Fruit fly (Drosophila melanogaster) whole organism, embryonic: ENCODE measurements around the gene Rh4.
A peak's percentile ranks its signal among the peaks of the same experiment; 100 is the strongest.

Source experiments
- Bteb2 ChIP-seq: fragments of 200-800 bp; sonication (Bioruptor generic); optimal IDR thresholded peaks from 2 replicates; lab custom pipeline; 2016; ENCODE audit warnings: missing biosample characterization, missing genetic modification characterization
- CG12219 ChIP-seq: fragments of 200-800 bp; sonication (Bioruptor generic); optimal IDR thresholded peaks from 3 replicates; lab custom pipeline; 2018; ENCODE audit warnings: missing biosample characterization, mild to moderate bottlenecking, missing genetic modification characterization
- CG12299 ChIP-seq: fragments of 200-800 bp; sonication (Bioruptor generic); optimal IDR thresholded peaks from 2 replicates; lab custom pipeline; 2018; ENCODE audit warnings: missing biosample characterization, mild to moderate bottlenecking, missing genetic modification characterization
- CG13424 ChIP-seq: fragments of 200-800 bp; sonication (Bioruptor generic); optimal IDR thresholded peaks from 2 replicates; lab custom pipeline; 2019; ENCODE audit warnings: missing biosample characterization, mild to moderate bottlenecking, missing genetic modification characterization, moderate library complexity
- CG13775 ChIP-seq: fragments of 200-800 bp; sonication (Bioruptor generic); optimal IDR thresholded peaks from 3 replicates; lab custom pipeline; 2017; ENCODE audit warnings: missing biosample characterization, mild to moderate bottlenecking, missing genetic modification characterization
- CG16813 ChIP-seq: fragments of 200-800 bp; sonication (Bioruptor generic); IDR thresholded peaks from 3 replicates; pipeline ENCODE4 v1.3.6; 2022; ENCODE audit warnings: missing biosample characterization, missing genetic modification characterization; ENCODE audit not compliant: partially characterized antibody
- CG16863 ChIP-seq: fragments of 200-800 bp; sonication (Bioruptor generic); optimal IDR thresholded peaks from 3 replicates; lab custom pipeline; 2016; ENCODE audit warnings: missing biosample characterization, missing genetic modification characterization
- CG17328 ChIP-seq: fragments of 200-800 bp; sonication (Bioruptor generic); IDR thresholded peaks from 2 replicates; pipeline ENCODE4 v1.3.6; 2022; ENCODE audit warnings: missing biosample characterization, missing genetic modification characterization
- CG18764 ChIP-seq: fragments of 200-800 bp; sonication (Bioruptor generic); optimal IDR thresholded peaks from 3 replicates; lab custom pipeline; 2016; ENCODE audit warnings: missing biosample characterization, missing genetic modification characterization
- CG34422 ChIP-seq: fragments of 200-800 bp; sonication (Bioruptor generic); IDR thresholded peaks from 3 replicates; pipeline ENCODE4 v1.3.6; 2022; ENCODE audit warnings: missing biosample characterization, missing genetic modification characterization
- CG42726 ChIP-seq: fragments of 200-800 bp; sonication (Bioruptor generic); IDR thresholded peaks from 2 replicates; pipeline ENCODE4 v1.3.6; 2022; ENCODE audit warnings: missing biosample characterization, missing genetic modification characterization; ENCODE audit not compliant: partially characterized antibody
- CG4820 ChIP-seq: fragments of 200-800 bp; sonication (Bioruptor generic); optimal IDR thresholded peaks from 3 replicates; lab custom pipeline; 2016; ENCODE audit warnings: missing biosample characterization, missing genetic modification characterization
- CG6272 ChIP-seq: fragments of 200-800 bp; sonication (Bioruptor generic); IDR thresholded peaks from 2 replicates; pipeline ENCODE4 v1.3.6; 2022; ENCODE audit warnings: missing biosample characterization, missing genetic modification characterization
- CG6791 ChIP-seq: fragments of 200-800 bp; sonication (Bioruptor generic); IDR thresholded peaks from 3 replicates; pipeline ENCODE4 v1.3.6; 2022; ENCODE audit warnings: missing biosample characterization, missing genetic modification characterization; ENCODE audit not compliant: partially characterized antibody
- CG7786 ChIP-seq: fragments of 200-800 bp; sonication (Bioruptor generic); optimal IDR thresholded peaks from 2 replicates; lab custom pipeline; 2016; ENCODE audit warnings: missing biosample characterization, missing genetic modification characterization
- CG7963 ChIP-seq: fragments of 200-800 bp; sonication (Bioruptor generic); IDR thresholded peaks from 3 replicates; pipeline ENCODE4 v1.3.6; 2022; ENCODE audit warnings: missing biosample characterization, missing genetic modification characterization; ENCODE audit not compliant: partially characterized antibody
- CG8765 ChIP-seq: fragments of 200-800 bp; sonication (Bioruptor generic); IDR thresholded peaks from 2 replicates; pipeline ENCODE4 v1.3.6; 2022; ENCODE audit warnings: missing biosample characterization, missing genetic modification characterization
- CG8924 ChIP-seq: fragments of 200-800 bp; optimal IDR thresholded peaks from 3 replicates; lab custom pipeline; 2019; ENCODE audit warnings: missing biosample characterization, mild to moderate bottlenecking, missing genetic modification characterization, moderate library complexity
- CG8944 ChIP-seq: fragments of 200-800 bp; sonication (Bioruptor generic); optimal IDR thresholded peaks from 3 replicates; lab custom pipeline; 2016; ENCODE audit warnings: missing biosample characterization, missing genetic modification characterization
- CG9876 ChIP-seq: fragments of 200-800 bp; sonication (Bioruptor generic); optimal IDR thresholded peaks from 2 replicates; lab custom pipeline; 2016; ENCODE audit warnings: missing biosample characterization, missing genetic modification characterization
- Camta ChIP-seq: fragments of 200-800 bp; sonication (Bioruptor generic); optimal IDR thresholded peaks from 2 replicates; lab custom pipeline; 2016; ENCODE audit warnings: missing biosample characterization, missing genetic modification characterization
- D ChIP-seq, 2 experiments: fragments of 200-800 bp in 1 of 2; fragments of >200 bp in 1 of 2; sonication (Bioruptor generic) in 1 of 2; optimal IDR thresholded peaks; 2 replicates in 1 of 2; 3 replicates in 1 of 2; lab custom pipeline; 2017; ENCODE audit warnings: mild to moderate bottlenecking in 1 of 2, missing biosample characterization in 1 of 2, missing genetic modification characterization in 1 of 2, missing genetic modification reagents in 1 of 2
- Dfd ChIP-seq, 2 experiments: fragments of >200 bp; optimal IDR thresholded peaks; 2 replicates each; lab custom pipeline; 2017; ENCODE audit warnings: missing biosample characterization in 2 of 2, missing genetic modification characterization in 2 of 2
- Drgx ChIP-seq: fragments of 200-800 bp; sonication (Bioruptor generic); IDR thresholded peaks from 2 replicates; pipeline ENCODE4 v1.3.6; 2022; ENCODE audit warnings: missing biosample characterization, missing genetic modification characterization
- H2.0 ChIP-seq: fragments of 200-800 bp; sonication (Bioruptor generic); IDR thresholded peaks from 2 replicates; pipeline ENCODE4 v1.3.6; 2022; ENCODE audit warnings: missing biosample characterization, missing genetic modification characterization
- Meics ChIP-seq: fragments of 200-800 bp; sonication (Bioruptor generic); optimal IDR thresholded peaks from 2 replicates; lab custom pipeline; 2017; ENCODE audit warnings: missing biosample characterization, mild to moderate bottlenecking, missing genetic modification characterization
- Pdp1 ChIP-seq, 2 experiments: fragments of 200-800 bp; sonication (Bioruptor generic); optimal IDR thresholded peaks; 3 replicates each; lab custom pipeline; 2016; ENCODE audit warnings: missing biosample characterization in 2 of 2, missing genetic modification characterization in 2 of 2, mild to moderate bottlenecking in 1 of 2, moderate library complexity in 1 of 2
- Rfx ChIP-seq: fragments of 200-800 bp; sonication (Bioruptor generic); IDR thresholded peaks from 2 replicates; pipeline ENCODE4 v1.3.6; 2022; ENCODE audit warnings: missing biosample characterization, missing genetic modification characterization
- Six4 ChIP-seq: fragments of 200-800 bp; sonication (Bioruptor generic); optimal IDR thresholded peaks from 2 replicates; lab custom pipeline; 2016; ENCODE audit warnings: missing biosample characterization, missing genetic modification characterization
- Sry-β ChIP-seq: fragments of 200-800 bp; sonication (Bioruptor generic); optimal IDR thresholded peaks from 2 replicates; lab custom pipeline; 2018; ENCODE audit warnings: missing biosample characterization, mild to moderate bottlenecking, missing genetic modification characterization, moderate library complexity
- Stat92E ChIP-seq, 3 experiments: fragments of >200 bp in 2 of 3; fragments of 200-800 bp in 1 of 3; sonication (Bioruptor generic) in 1 of 3; optimal IDR thresholded peaks; 2 replicates each; lab custom pipeline; 2017 to 2019; ENCODE audit warnings: missing biosample characterization in 3 of 3, missing genetic modification characterization in 3 of 3, mild to moderate bottlenecking in 1 of 3, moderate library complexity in 1 of 3
- Xbp1 ChIP-seq: fragments of 200-800 bp; sonication (Bioruptor generic); optimal IDR thresholded peaks from 3 replicates; lab custom pipeline; 2016; ENCODE audit warnings: missing biosample characterization, mild to moderate bottlenecking, missing genetic modification characterization
- ap ChIP-seq: fragments of 200-800 bp; sonication (Bioruptor generic); IDR thresholded peaks from 2 replicates; pipeline ENCODE4 v1.3.6; 2022; ENCODE audit warnings: missing biosample characterization, missing genetic modification characterization
- ash1 ChIP-seq: fragments of 200-800 bp; sonication (Bioruptor generic); optimal IDR thresholded peaks from 2 replicates; lab custom pipeline; 2018; ENCODE audit warnings: missing biosample characterization, mild to moderate bottlenecking, missing genetic modification characterization
- chm ChIP-seq: fragments of 200-800 bp; sonication (Bioruptor generic); IDR thresholded peaks from 2 replicates; pipeline ENCODE4 v1.3.6; 2022; ENCODE audit warnings: missing biosample characterization, missing genetic modification characterization
- croc ChIP-seq: fragments of 200-800 bp; sonication (Bioruptor generic); conservative IDR thresholded peaks from 3 replicates; pipeline ENCODE4 v1.3.6; 2022; ENCODE audit warnings: missing biosample characterization, missing genetic modification characterization
- dpn ChIP-seq, 2 experiments: fragments of 200-800 bp; sonication (Bioruptor generic); optimal IDR thresholded peaks; 3 replicates each; lab custom pipeline; 2016; ENCODE audit warnings: missing biosample characterization in 2 of 2, missing genetic modification characterization in 2 of 2
- esg ChIP-seq: fragments of 200-800 bp; sonication (Bioruptor generic); conservative IDR thresholded peaks from 2 replicates; pipeline ENCODE4 v1.3.6; 2022; ENCODE audit warnings: missing biosample characterization, missing genetic modification characterization
- eve ChIP-seq, 2 experiments: fragments of >200 bp; optimal IDR thresholded peaks; 2 replicates each; lab custom pipeline; 2017; ENCODE audit warnings: missing biosample characterization in 2 of 2, missing genetic modification characterization in 2 of 2
- ftz-f1 ChIP-seq: fragments of 200-800 bp; sonication (Bioruptor generic); optimal IDR thresholded peaks from 2 replicates; lab custom pipeline; 2016; ENCODE audit warnings: missing biosample characterization, missing genetic modification characterization
- gt ChIP-seq: fragments of 200-800 bp; sonication (Bioruptor generic); IDR thresholded peaks from 2 replicates; pipeline ENCODE4 v1.3.6; 2022; ENCODE audit warnings: missing biosample characterization, missing genetic modification characterization
- ham ChIP-seq: fragments of 200-800 bp; sonication (Bioruptor generic); IDR thresholded peaks from 2 replicates; pipeline ENCODE4 v1.3.6; 2022; ENCODE audit warnings: missing biosample characterization, missing genetic modification characterization
- hth ChIP-seq: fragments of >200 bp; optimal IDR thresholded peaks from 2 replicates; lab custom pipeline; 2017; ENCODE audit warnings: inconsistent platforms
- jumu ChIP-seq: fragments of 200-800 bp; sonication (Bioruptor generic); optimal IDR thresholded peaks from 3 replicates; lab custom pipeline; 2016; ENCODE audit warnings: missing biosample characterization, missing genetic modification characterization
- lbe ChIP-seq: fragments of 200-800 bp; sonication (Bioruptor generic); optimal IDR thresholded peaks from 2 replicates; lab custom pipeline; 2016; ENCODE audit warnings: missing biosample characterization, mild to moderate bottlenecking, missing genetic modification characterization
- mirr ChIP-seq: fragments of 200-800 bp; sonication (Bioruptor generic); optimal IDR thresholded peaks from 3 replicates; lab custom pipeline; 2018; ENCODE audit warnings: missing biosample characterization, mild to moderate bottlenecking, missing genetic modification characterization
- pfk ChIP-seq: fragments of 200-800 bp; sonication (Bioruptor generic); optimal IDR thresholded peaks from 2 replicates; lab custom pipeline; 2018; ENCODE audit warnings: missing biosample characterization, mild to moderate bottlenecking, missing genetic modification characterization, moderate library complexity
- ranshi ChIP-seq: fragments of 200-800 bp; sonication (Bioruptor generic); IDR thresholded peaks from 2 replicates; pipeline ENCODE4 v1.3.6; 2022; ENCODE audit warnings: missing biosample characterization, missing genetic modification characterization
- seq ChIP-seq: fragments of 200-800 bp; sonication (Bioruptor generic); IDR thresholded peaks from 2 replicates; pipeline ENCODE4 v1.3.6; 2022; ENCODE audit warnings: missing biosample characterization, missing genetic modification characterization
- sim ChIP-seq: fragments of 200-800 bp; sonication (Bioruptor generic); IDR thresholded peaks from 2 replicates; pipeline ENCODE4 v1.3.6; 2022; ENCODE audit warnings: missing biosample characterization, missing genetic modification characterization
- toy ChIP-seq: fragments of 200-800 bp; sonication (Bioruptor generic); IDR thresholded peaks from 2 replicates; pipeline ENCODE4 v1.3.6; 2022; ENCODE audit warnings: missing biosample characterization, missing genetic modification characterization
- zfh1 ChIP-seq: fragments of 200-800 bp; sonication (Bioruptor generic); IDR thresholded peaks from 3 replicates; pipeline ENCODE4 v1.3.6; 2022; ENCODE audit warnings: missing biosample characterization, missing genetic modification characterization

Rh4 gene

dm6 chr3L:16870723-16871137 is 8.4 kb upstream of the Rh4 start (continued):
- TF ChIP-seq CG12219 (GFP tag; lab: Kevin White, UChicago): no peak
- 0 out of 2 replicates have a peak, but pooled peaks have one; percentile 8 for TF ChIP-seq Rfx (GFP tag; lab: Robert Waterston, UW)
- TF ChIP-seq CG13424: peak; percentile 28
- peak in 1 of 2 experiments; percentile 8 for TF ChIP-seq dpn (GFP tag; optimal IDR thresholded peaks at IDR 0.05; lab: Kevin White, UChicago)
- TF ChIP-seq ash1: no peak
- no peak for TF ChIP-seq zfh1 (GFP tag; lab: Robert Waterston, UW)
- TF ChIP-seq chm: no peak
- TF ChIP-seq CG16863 (GFP tag; lab: Kevin White, UChicago): no peak
- peak in 1 of 2 experiments; percentile 25 for TF ChIP-seq eve (GFP tag; optimal IDR thresholded peaks at IDR 0.05; lab: Kevin White, UChicago)
- no peak for TF ChIP-seq ftz-f1
- TF ChIP-seq H2.0 (GFP tag; lab: Robert Waterston, UW): 0 out of 2 replicates have a peak, but pooled peaks have one; percentile 20
- no peak for TF ChIP-seq ap (GFP tag; lab: Robert Waterston, UW)
- no peak for TF ChIP-seq seq
- TF ChIP-seq Camta (GFP tag; lab: Kevin White, UChicago): no peak
- no peak for TF ChIP-seq CG18764
- TF ChIP-seq CG9876 (GFP tag; lab: Kevin White, UChicago): no peak
- TF ChIP-seq CG17328 (GFP tag; lab: Robert Waterston, UW): no peak
- peak; percentile 30 for TF ChIP-seq Meics
- TF ChIP-seq croc (GFP tag; lab: Robert Waterston, UW): no peak
- no peak for TF ChIP-seq CG42726 (GFP tag; lab: Robert Waterston, UW)
- no peak for TF ChIP-seq CG8765
- no peak for TF ChIP-seq CG6791 (GFP tag; lab: Robert Waterston, UW)
- no peak for TF ChIP-seq CG13775 (GFP tag; lab: Kevin White, UChicago)
- TF ChIP-seq hth (lab: Kevin White, UChicago): no peak
- TF ChIP-seq CG8944 (GFP tag; lab: Kevin White, UChicago): no peak
- no peak for TF ChIP-seq Drgx (GFP tag; lab: Robert Waterston, UW)
- TF ChIP-seq CG7963 (GFP tag; lab: Robert Waterston, UW): no peak
- no peak for TF ChIP-seq CG6272 (GFP tag; lab: Robert Waterston, UW)
- no peak for TF ChIP-seq esg (GFP tag; lab: Robert Waterston, UW)
- no peak for TF ChIP-seq Bteb2 (GFP tag; lab: Kevin White, UChicago)
- TF ChIP-seq ranshi: no peak
- TF ChIP-seq Xbp1 (GFP tag; lab: Kevin White, UChicago): peak; percentile 8
- peak; percentile 48 for TF ChIP-seq CG8924 (tag; lab: Kevin White, UChicago)
- no peak for TF ChIP-seq CG34422 (GFP tag; lab: Robert Waterston, UW)
- TF ChIP-seq CG7786 (GFP tag; lab: Kevin White, UChicago): no peak
- no peak for TF ChIP-seq sim (GFP tag; lab: Robert Waterston, UW)
- TF ChIP-seq Six4 (GFP tag; lab: Kevin White, UChicago): no peak
- TF ChIP-seq jumu (GFP tag; lab: Kevin White, UChicago): no peak
- TF ChIP-seq mirr: no peak
- TF ChIP-seq Pdp1 (GFP tag; optimal IDR thresholded peaks at IDR 0.05; lab: Kevin White, UChicago): no peak
- TF ChIP-seq pfk (GFP tag; lab: Kevin White, UChicago): no peak
- TF ChIP-seq lbe: no peak
- TF ChIP-seq CG16813 (GFP tag; lab: Robert Waterston, UW): no peak
- TF ChIP-seq gt: no peak
- no peak for TF ChIP-seq ham
- TF ChIP-seq Dfd (GFP tag; optimal IDR thresholded peaks at IDR 0.05; lab: Kevin White, UChicago): no peak
- TF ChIP-seq Stat92E (GFP tag; optimal IDR thresholded peaks at IDR 0.05; lab: Kevin White, UChicago): no peak
- no peak for TF ChIP-seq CG12299 (tag; lab: Kevin White, UChicago)
- TF ChIP-seq CG4820 (GFP tag; lab: Kevin White, UChicago): no peak
- TF ChIP-seq toy (GFP tag; lab: Robert Waterston, UW): no peak
- TF ChIP-seq D (optimal IDR thresholded peaks at IDR 0.05; lab: Kevin White, UChicago): no peak
- peak; percentile 35 for TF ChIP-seq D (GFP tag; optimal IDR thresholded peaks at IDR 0.05; lab: Kevin White, UChicago)
- TF ChIP-seq Sry-β (GFP tag; lab: Kevin White, UChicago): no peak
